Fruit fly (Drosophila melanogaster): ENCODE results near the gene CG1632.

dm6 chrX:8227942-8228341 is 24.5 kb upstream of the CG1632 start:
- TF ChIP-seq insv (optimal IDR thresholded peaks at IDR 0.05) = no peak
- no peak for TF ChIP-seq psq (optimal IDR thresholded peaks at IDR 0.05)
- TF ChIP-seq h (optimal IDR thresholded peaks at IDR 0.05) = no peak

All from Kc167 (cell line).